Fruit fly (Drosophila melanogaster) whole organism, pupa: ENCODE measurements around the gene CG43923.
"Not testable (repeated sequence)": the region's sequence is repeated elsewhere in the genome, so short reads cannot be mapped to it uniquely, and the experiment has no call there.

Experiments
- CG12605 ChIP-seq: fragments of 200-800 bp; sonication (Bioruptor generic); IDR thresholded peaks from 2 replicates; pipeline ENCODE4 v1.3.6; 2022; ENCODE audit warnings: missing biosample characterization, missing genetic modification characterization
- CG15710 ChIP-seq: fragments of 200-800 bp; sonication (Bioruptor generic); optimal IDR thresholded peaks from 2 replicates; lab custom pipeline; 2018; ENCODE audit warnings: missing biosample characterization, mild to moderate bottlenecking, missing genetic modification characterization, moderate library complexity
- CG32121 ChIP-seq: fragments of 200-800 bp; sonication (Bioruptor generic); IDR thresholded peaks from 2 replicates; pipeline ENCODE4 v1.3.6; 2022; ENCODE audit warnings: missing biosample characterization, missing genetic modification characterization
- EcR ChIP-seq: fragments of 200-800 bp; sonication (Bioruptor generic); optimal IDR thresholded peaks from 3 replicates; lab custom pipeline; 2019; ENCODE audit warnings: missing biosample characterization, missing genetic modification characterization, mild to moderate bottlenecking, moderate library complexity, missing genetic modification reagents

DNA sequence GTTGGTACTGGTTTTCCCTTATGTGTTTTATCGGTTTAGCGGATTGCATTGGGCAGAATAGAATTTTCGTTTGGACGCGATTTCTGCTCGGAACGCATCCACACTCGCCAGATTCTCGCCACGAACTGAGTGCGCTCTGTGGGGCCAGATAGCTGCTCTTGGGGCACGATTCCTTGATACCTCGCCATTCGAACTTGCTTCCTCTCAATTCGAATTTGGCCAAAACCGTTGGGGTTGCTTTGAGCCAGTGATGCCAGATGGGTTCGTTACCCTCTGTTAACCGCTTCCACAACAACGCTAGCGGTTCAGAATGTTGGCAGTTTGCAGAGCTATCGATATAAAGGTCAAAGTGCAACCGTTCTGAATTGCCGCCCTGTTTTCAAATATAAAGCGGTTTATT is 42.3 kb upstream of the CG43923 start, which contains the start of gene stol:
- TF ChIP-seq CG15710 (tag; lab: Kevin White, UChicago); EcR (GFP tag; lab: Kevin White, UChicago); CG32121 (GFP tag; lab: Robert Waterston, UW); CG12605 (GFP tag; lab: Robert Waterston, UW): not testable (repeated sequence)
